Fruit fly (Drosophila melanogaster): Measurements from ENCODE around the gene CG8064.

CG8064 gene

dm6 chr3R:18244171-18245043 is 39.1 kb upstream of the CG8064 start (continued):
- no peak for TF ChIP-seq CG2199 (GFP tag; IDR thresholded peaks at IDR 0.05)
- TF ChIP-seq Xrp1 (GFP tag; IDR thresholded peaks at IDR 0.05) = peak; percentile 5; the same call in 1 of the 2 replicates
- TF ChIP-seq CG17328 (GFP tag; IDR thresholded peaks at IDR 0.05) = no peak
- no peak for TF ChIP-seq hth (optimal IDR thresholded peaks at IDR 0.05)
- TF ChIP-seq tin (GFP tag; optimal IDR thresholded peaks at IDR 0.05) = no peak
- no peak for TF ChIP-seq pros (GFP tag; optimal IDR thresholded peaks at IDR 0.05)
- no peak for TF ChIP-seq Gsc (GFP tag; IDR thresholded peaks at IDR 0.05)
- no peak for TF ChIP-seq jumu (GFP tag; optimal IDR thresholded peaks at IDR 0.05)
- TF ChIP-seq hbn (GFP tag; IDR thresholded peaks at IDR 0.05; ENCODE audit: partially characterized antibody) = no peak
- no peak for TF ChIP-seq p53 (GFP tag; optimal IDR thresholded peaks at IDR 0.05)
- no peak for TF ChIP-seq wdn (GFP tag; IDR thresholded peaks at IDR 0.05)
- TF ChIP-seq CG9437 (GFP tag; optimal IDR thresholded peaks at IDR 0.05) = peak; percentile 22
- TF ChIP-seq CG16863 (GFP tag; optimal IDR thresholded peaks at IDR 0.05) = no peak
- TF ChIP-seq CG31441 (GFP tag; IDR thresholded peaks at IDR 0.05) = 0 out of 2 replicates have a peak, but pooled peaks have one; percentile 11
- TF ChIP-seq Doc3 (GFP tag; IDR thresholded peaks at IDR 0.05; ENCODE audit: partially characterized antibody) = 0 out of 3 replicates have a peak, but pooled peaks have one; percentile 29
- TF ChIP-seq jing (GFP tag; optimal IDR thresholded peaks at IDR 0.05) = no peak
- TF ChIP-seq CG7745 (tag; optimal IDR thresholded peaks at IDR 0.05) = no peak
- TF ChIP-seq emc (GFP tag; optimal IDR thresholded peaks at IDR 0.05) = no peak
- TF ChIP-seq CG17385 (GFP tag; optimal IDR thresholded peaks at IDR 0.05) = no peak
- no peak for TF ChIP-seq CG4730 (GFP tag; IDR thresholded peaks at IDR 0.05)
- no peak for TF ChIP-seq NC2β (GFP tag; optimal IDR thresholded peaks at IDR 0.05)
- TF ChIP-seq CG4820 (GFP tag; optimal IDR thresholded peaks at IDR 0.05) = no peak
- TF ChIP-seq Ets97D (GFP tag; optimal IDR thresholded peaks at IDR 0.05) = no peak
- TF ChIP-seq Dip3 (GFP tag; optimal IDR thresholded peaks at IDR 0.05) = no peak
- TF ChIP-seq CG1024 (GFP tag; IDR thresholded peaks at IDR 0.05) = no peak
- TF ChIP-seq CG43689 (GFP tag; IDR thresholded peaks at IDR 0.05) = no peak
- TF ChIP-seq CG12391 (tag; optimal IDR thresholded peaks at IDR 0.05) = no peak
- no peak for TF ChIP-seq CG6765 (GFP tag; optimal IDR thresholded peaks at IDR 0.05)
- no peak for TF ChIP-seq fd64A (GFP tag; optimal IDR thresholded peaks at IDR 0.05)
- TF ChIP-seq CG11695 (GFP tag; IDR thresholded peaks at IDR 0.05) = no peak
- no peak for TF ChIP-seq CG17612 (GFP tag; IDR thresholded peaks at IDR 0.05)
- no peak for TF ChIP-seq CG6254 (GFP tag; optimal IDR thresholded peaks at IDR 0.05)
- no peak for TF ChIP-seq CG16779 (GFP tag; IDR thresholded peaks at IDR 0.05)
- no peak for TF ChIP-seq sc (optimal IDR thresholded peaks at IDR 0.05)
- TF ChIP-seq sc (GFP tag; optimal IDR thresholded peaks at IDR 0.05) = no peak
- TF ChIP-seq sug (tag; optimal IDR thresholded peaks at IDR 0.05) = peak; percentile 78
- peak; percentile 18 for TF ChIP-seq Hand (GFP tag; optimal IDR thresholded peaks at IDR 0.05)
- no peak for TF ChIP-seq Sry-β (GFP tag; optimal IDR thresholded peaks at IDR 0.05)
- peak in 1 of 2 experiments; percentile 59 for TF ChIP-seq Hr78 (GFP tag; optimal IDR thresholded peaks at IDR 0.05)
- no peak for TF ChIP-seq danr (GFP tag; IDR thresholded peaks at IDR 0.05)
- TF ChIP-seq ems (GFP tag; optimal IDR thresholded peaks at IDR 0.05) = no peak
- no peak for TF ChIP-seq Oaz (GFP tag; IDR thresholded peaks at IDR 0.05)
- TF ChIP-seq Dad (GFP tag; optimal IDR thresholded peaks at IDR 0.05) = no peak
- peak; percentile 28 for TF ChIP-seq nau (GFP tag; optimal IDR thresholded peaks at IDR 0.05)
- peak; percentile 91 for TF ChIP-seq abd-A (tag; optimal IDR thresholded peaks at IDR 0.05)
- TF ChIP-seq Eip74EF (GFP tag; optimal IDR thresholded peaks at IDR 0.05) = no peak
- no peak for TF ChIP-seq cad (GFP tag; optimal IDR thresholded peaks at IDR 0.05)
- no peak for TF ChIP-seq MESR4 (GFP tag; optimal IDR thresholded peaks at IDR 0.05)
- TF ChIP-seq CG12155 (GFP tag; optimal IDR thresholded peaks at IDR 0.05) = no peak
- peak; percentile 74 for TF ChIP-seq Ets65A (GFP tag)

Measured in whole organism, embryonic.